Worm (Caenorhabditis elegans) whole organism, L2 larva: ENCODE results near the gene dmsr-6.

Experiments used
- C34F6.9 ChIP-seq: fragments of 150-350 bp; optimal IDR thresholded peaks from 2 replicates; lab custom pipeline; 2014; ENCODE audit warnings: missing biosample characterization, missing genetic modification characterization
- F13H6.1 ChIP-seq: sonication (generic microtip); optimal IDR thresholded peaks from 2 replicates; lab custom pipeline; 2016; ENCODE audit warnings: missing genetic modification characterization, missing compliant biosample characterization
- R02D3.7 ChIP-seq: fragments of 150-350 bp; optimal IDR thresholded peaks from 2 replicates; lab custom pipeline; 2014; ENCODE audit warnings: missing biosample characterization, missing genetic modification characterization
- Y55F3AM.14 ChIP-seq: fragments of 200-800 bp; sonication (Bioruptor generic); optimal IDR thresholded peaks from 2 replicates; lab custom pipeline; 2018; ENCODE audit warnings: mild to moderate bottlenecking, missing genetic modification characterization, missing compliant biosample characterization
- ZK546.5 ChIP-seq: sonication (generic microtip); optimal IDR thresholded peaks from 2 replicates; lab custom pipeline; 2017; ENCODE audit warnings: missing biosample characterization, missing genetic modification characterization
- alr-1 ChIP-seq: fragments of 150-350 bp; optimal IDR thresholded peaks from 2 replicates; lab custom pipeline; 2014; ENCODE audit warnings: missing biosample characterization, missing genetic modification characterization
- aly-2 ChIP-seq: fragments of 150-350 bp; optimal IDR thresholded peaks from 2 replicates; lab custom pipeline; 2014; ENCODE audit warnings: missing biosample characterization, missing genetic modification characterization
- ama-1 ChIP-seq: fragments of 150-350 bp; optimal IDR thresholded peaks from 2 replicates; lab custom pipeline; 2018; ENCODE audit warnings: inconsistent platforms
- blmp-1 ChIP-seq: sonication (generic microtip); optimal IDR thresholded peaks from 2 replicates; lab custom pipeline; 2017; ENCODE audit warnings: missing genetic modification characterization, mild to moderate bottlenecking, missing compliant biosample characterization, antibody characterized with exemption, moderate library complexity; ENCODE audit not compliant: insufficient read depth
- ceh-82 ChIP-seq: fragments of 150-350 bp; optimal IDR thresholded peaks from 2 replicates; lab custom pipeline; 2014; ENCODE audit warnings: missing biosample characterization, missing genetic modification characterization
- crh-2 ChIP-seq: sonication (generic microtip); optimal IDR thresholded peaks from 2 replicates; lab custom pipeline; 2017; ENCODE audit warnings: missing biosample characterization, missing genetic modification characterization
- dmd-4 ChIP-seq: sonication (generic microtip); optimal IDR thresholded peaks from 2 replicates; lab custom pipeline; 2017; ENCODE audit warnings: missing biosample characterization, missing genetic modification characterization
- egl-27 ChIP-seq: sonication (generic microtip); optimal IDR thresholded peaks from 3 replicates; lab custom pipeline; 2017; ENCODE audit warnings: missing biosample characterization, missing genetic modification reagents, missing genetic modification characterization
- elt-1 ChIP-seq: fragments of 150-350 bp; optimal IDR thresholded peaks from 2 replicates; lab custom pipeline; 2014; ENCODE audit warnings: missing biosample characterization, missing genetic modification characterization
- elt-3 ChIP-seq: sonication (generic microtip); optimal IDR thresholded peaks from 2 replicates; lab custom pipeline; 2017; ENCODE audit warnings: missing biosample characterization, missing genetic modification characterization
- gmeb-1 ChIP-seq: fragments of 150-350 bp; optimal IDR thresholded peaks from 2 replicates; lab custom pipeline; 2014; ENCODE audit warnings: missing biosample characterization, missing genetic modification characterization
- lin-11 ChIP-seq: fragments of 150-350 bp; sonication (generic microtip); optimal IDR thresholded peaks from 2 replicates; lab custom pipeline; 2014; ENCODE audit warnings: missing biosample characterization, missing genetic modification characterization, inconsistent platforms, mixed read lengths
- lin-39 ChIP-seq: fragments of 150-350 bp; optimal IDR thresholded peaks from 2 replicates; lab custom pipeline; 2014; ENCODE audit warnings: missing biosample characterization, missing genetic modification reagents, missing genetic modification characterization
- lsy-2 ChIP-seq, 2 experiments: fragments of 150-350 bp in 1 of 2; sonication (generic microtip) in 1 of 2; optimal IDR thresholded peaks; 2 replicates each; lab custom pipeline; 2014 to 2017; ENCODE audit warnings: missing biosample characterization in 2 of 2, missing genetic modification characterization in 2 of 2
- mab-5 ChIP-seq: fragments of 150-350 bp; optimal IDR thresholded peaks from 2 replicates; lab custom pipeline; 2014; ENCODE audit warnings: missing biosample characterization, missing genetic modification characterization
- mbf-1 ChIP-seq: sonication (generic microtip); optimal IDR thresholded peaks from 2 replicates; lab custom pipeline; 2017; ENCODE audit warnings: missing biosample characterization, missing genetic modification characterization
- mdl-1 ChIP-seq, 2 experiments: fragments of 150-350 bp in 1 of 2; sonication (generic microtip) in 1 of 2; optimal IDR thresholded peaks; 2 replicates each; lab custom pipeline; 2017; ENCODE audit warnings: missing biosample characterization in 2 of 2, missing genetic modification characterization in 2 of 2
- nhr-11 ChIP-seq: fragments of 150-350 bp; optimal IDR thresholded peaks from 2 replicates; lab custom pipeline; 2014; ENCODE audit warnings: missing biosample characterization, missing genetic modification characterization
- nhr-21 ChIP-seq: fragments of 150-350 bp; optimal IDR thresholded peaks from 2 replicates; lab custom pipeline; 2014; ENCODE audit warnings: missing biosample characterization, missing genetic modification characterization
- nhr-23 ChIP-seq: fragments of 150-350 bp; optimal IDR thresholded peaks from 2 replicates; lab custom pipeline; 2014; ENCODE audit warnings: missing biosample characterization, missing genetic modification reagents, missing genetic modification characterization
- nhr-25 ChIP-seq: fragments of 150-350 bp; sonication (generic microtip); optimal IDR thresholded peaks from 3 replicates; lab custom pipeline; 2014; ENCODE audit warnings: missing biosample characterization, missing genetic modification characterization
- nhr-6 ChIP-seq: fragments of 150-350 bp; optimal IDR thresholded peaks from 2 replicates; lab custom pipeline; 2014; ENCODE audit warnings: missing biosample characterization, missing genetic modification characterization
- nhr-77 ChIP-seq: fragments of 150-350 bp; optimal IDR thresholded peaks from 2 replicates; lab custom pipeline; 2014; ENCODE audit warnings: missing biosample characterization, missing genetic modification characterization
- peb-1 ChIP-seq: fragments of 150-350 bp; optimal IDR thresholded peaks from 2 replicates; lab custom pipeline; 2014; ENCODE audit warnings: missing biosample characterization, missing genetic modification characterization
- sem-4 ChIP-seq: fragments of 150-350 bp; optimal IDR thresholded peaks from 2 replicates; lab custom pipeline; 2014; ENCODE audit warnings: missing biosample characterization, missing genetic modification reagents, missing genetic modification characterization
- sma-3 ChIP-seq: sonication (generic microtip); optimal IDR thresholded peaks from 2 replicates; lab custom pipeline; 2016; ENCODE audit warnings: missing genetic modification reagents, missing genetic modification characterization, missing compliant biosample characterization
- sma-9 ChIP-seq, 2 experiments: fragments of 150-350 bp in 1 of 2; sonication (generic microtip) in 1 of 2; optimal IDR thresholded peaks; 2 replicates each; lab custom pipeline; 2014 to 2016; ENCODE audit warnings: missing genetic modification characterization in 2 of 2, mild to moderate bottlenecking in 1 of 2, missing biosample characterization in 1 of 2, missing compliant biosample characterization in 1 of 2, missing genetic modification reagents in 1 of 2, moderate library complexity in 1 of 2
- snpc-4 ChIP-seq: fragments of 150-350 bp; optimal IDR thresholded peaks from 2 replicates; lab custom pipeline; 2014; ENCODE audit warnings: missing biosample characterization, missing genetic modification characterization
- unc-39 ChIP-seq: fragments of 150-350 bp; optimal IDR thresholded peaks from 2 replicates; lab custom pipeline; 2014; ENCODE audit warnings: missing biosample characterization, missing genetic modification characterization
- unc-55 ChIP-seq: fragments of 150-350 bp; sonication (generic microtip); optimal IDR thresholded peaks from 3 replicates; lab custom pipeline; 2014; ENCODE audit warnings: missing biosample characterization, missing genetic modification reagents, missing genetic modification characterization
- zag-1 ChIP-seq: fragments of 150-350 bp; optimal IDR thresholded peaks from 2 replicates; lab custom pipeline; 2014; ENCODE audit warnings: missing biosample characterization, missing genetic modification characterization
- ztf-1 ChIP-seq: fragments of 200-800 bp; sonication (Bioruptor generic); conservative IDR thresholded peaks from 2 replicates; pipeline ENCODE4 v1.3.6; 2022; ENCODE audit warnings: missing genetic modification characterization, missing compliant biosample characterization
- ztf-11 ChIP-seq: sonication (generic microtip); optimal IDR thresholded peaks from 2 replicates; lab custom pipeline; 2017; ENCODE audit warnings: missing biosample characterization, missing genetic modification characterization
- ztf-4 ChIP-seq: fragments of 150-350 bp; optimal IDR thresholded peaks from 2 replicates; lab custom pipeline; 2014; ENCODE audit warnings: missing biosample characterization, missing genetic modification characterization

dmsr-6 gene

ce11 chrII:14427714-14428113, 27.7 kb upstream of the dmsr-6 start:
- TF ChIP-seq unc-39 (tag; lab: Kevin White, UChicago) (no peak), Y55F3AM.14 (GFP tag; lab: Kevin White, UChicago) (no peak), zag-1 (tag; lab: Kevin White, UChicago) (no peak), gmeb-1 (no peak), mab-5 (no peak), sma-3 (GFP tag; lab: Kevin White, UChicago) (no peak), ztf-4 (tag; lab: Kevin White, UChicago) (no peak), ZK546.5 (tag; lab: Kevin White, UChicago) (no peak), nhr-6 (tag; lab: Kevin White, UChicago) (no peak), aly-2 (tag; lab: Kevin White, UChicago) (no peak), sem-4 (tag; lab: Kevin White, UChicago) (no peak), elt-1 (tag; lab: Kevin White, UChicago) (no peak)
- TF ChIP-seq, all 48 proteins: peak for 0

ce11 chrII:14428834-14429233, 26.6 kb upstream of the dmsr-6 start:
- TF ChIP-seq blmp-1 (tag; lab: Kevin White, UChicago) (no peak), ztf-1 (GFP tag; lab: Robert Waterston, UW) (no peak), mbf-1 (no peak), nhr-23 (tag; lab: Kevin White, UChicago) (no peak), ama-1 (no peak), ceh-82 (no peak), Y55F3AM.14 (GFP tag; lab: Kevin White, UChicago) (no peak), dmd-4 (tag; lab: Kevin White, UChicago) (no peak), mdl-1 (tag; optimal IDR thresholded peaks at IDR 0.05; lab: Kevin White, UChicago) (no peak), nhr-6 (tag; lab: Kevin White, UChicago) (no peak), C34F6.9 (tag; lab: Kevin White, UChicago) (no peak)

DNA sequence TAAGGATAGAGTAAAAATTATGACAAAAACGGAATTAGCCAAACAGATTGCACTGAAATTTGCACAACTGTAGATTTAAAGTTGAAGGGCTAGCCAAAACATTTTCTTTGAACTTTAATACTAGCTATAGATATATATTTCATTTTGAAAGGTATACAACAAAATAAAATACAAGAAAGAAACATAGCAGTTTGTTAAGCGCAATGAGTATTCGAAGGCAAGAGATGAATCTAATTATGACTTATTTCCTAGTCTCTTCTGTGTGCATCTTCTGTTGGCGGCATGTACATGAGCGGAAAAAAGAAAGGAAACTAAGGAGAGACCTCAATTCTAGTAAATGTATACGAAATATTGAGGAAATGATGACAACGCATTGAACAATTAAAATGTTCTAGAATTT, 23.3 kb upstream of the dmsr-6 start:
- TF ChIP-seq elt-1 (tag; lab: Kevin White, UChicago) (no peak), mbf-1 (no peak), blmp-1 (tag; lab: Kevin White, UChicago) (no peak), nhr-21 (tag; lab: Kevin White, UChicago) (no peak), ZK546.5 (tag; lab: Kevin White, UChicago) (no peak), ceh-82 (no peak), sma-3 (GFP tag; lab: Kevin White, UChicago) (no peak), sma-9 (GFP tag; optimal IDR thresholded peaks at IDR 0.05; lab: Kevin White, UChicago) (no peak), sma-9 (tag; optimal IDR thresholded peaks at IDR 0.05; lab: Kevin White, UChicago) (no peak), nhr-25 (tag; lab: Kevin White, UChicago) (no peak), alr-1 (tag; lab: Kevin White, UChicago) (no peak)

DNA sequence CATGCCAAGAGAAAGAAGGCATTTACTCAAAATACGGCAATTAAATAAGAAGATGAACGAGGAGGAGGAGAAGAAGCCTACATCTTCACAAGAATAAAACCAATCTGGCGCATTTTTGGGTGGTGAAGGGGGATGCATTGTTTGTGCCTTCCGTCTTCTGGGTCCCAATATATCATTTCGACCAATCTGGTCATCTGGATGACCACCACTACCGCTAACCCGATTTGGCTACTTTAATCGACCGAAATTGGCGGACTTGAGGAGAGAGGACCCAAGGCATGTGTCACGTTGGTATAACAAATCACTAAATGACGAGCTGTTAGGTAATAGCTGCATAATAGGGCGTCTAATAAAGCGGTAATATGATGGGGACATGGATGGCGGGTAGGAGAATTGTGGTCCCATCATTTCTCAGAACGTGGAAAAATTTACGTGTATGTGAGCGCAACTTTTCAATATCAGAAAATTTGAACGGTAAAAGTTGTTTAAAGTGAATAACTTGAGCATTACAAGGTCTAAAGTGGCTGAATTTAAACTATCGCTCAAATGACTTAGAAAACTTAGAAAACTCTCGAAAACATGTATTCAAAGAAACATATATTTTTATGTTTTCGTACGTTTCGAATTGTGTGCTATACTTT, 21.6 kb upstream of the dmsr-6 start:
- TF ChIP-seq lin-11 (no peak), ceh-82 (no peak), unc-39 (tag; lab: Kevin White, UChicago) (no peak)

ce11 chrII:14437116-14437515, 18.3 kb upstream of the dmsr-6 start:
- TF ChIP-seq elt-1 (tag; lab: Kevin White, UChicago) (no peak), peb-1 (tag; lab: Kevin White, UChicago) (no peak), ztf-11 (tag; lab: Kevin White, UChicago) (no peak)

DNA sequence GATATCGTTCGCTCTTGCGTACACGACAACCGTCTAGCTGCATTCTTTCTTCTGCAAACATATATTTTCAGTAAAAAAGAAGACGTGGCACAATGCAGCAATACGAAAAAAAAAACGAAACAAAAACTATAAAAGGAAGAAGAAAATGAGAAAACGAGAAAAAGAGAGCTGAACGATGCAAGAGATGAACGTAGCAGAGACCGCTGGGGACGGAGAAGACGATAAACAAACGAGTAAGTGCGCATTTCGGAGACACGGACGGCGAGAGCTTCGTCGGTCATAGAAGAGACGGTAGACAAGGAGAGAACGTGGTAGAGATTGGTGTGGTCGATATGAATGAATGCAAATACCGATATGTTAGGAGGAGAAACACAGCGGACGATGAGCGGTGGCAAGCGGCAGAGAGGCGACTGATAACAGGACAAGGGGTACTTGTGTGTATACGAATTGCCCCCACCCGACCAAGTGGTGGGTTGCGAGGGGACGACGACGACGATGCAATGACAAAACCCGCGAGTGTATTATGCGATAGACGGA, 17.4 kb upstream of the dmsr-6 start, which contains the start of gene K04B12.2:
K04B12.2 (minus strand) TSS at position 51 of the 537 bp plus-strand sequence.
- TF ChIP-seq unc-55 (GFP tag; lab: Kevin White, UChicago) (peak; percentile 75), alr-1 (tag; lab: Kevin White, UChicago) (no peak), nhr-77 (tag; lab: Kevin White, UChicago) (peak; percentile 3), ztf-11 (tag; lab: Kevin White, UChicago) (no peak), gmeb-1 (peak; percentile 71), egl-27 (peak; percentile 36), ztf-1 (GFP tag; lab: Robert Waterston, UW) (no peak), nhr-6 (tag; lab: Kevin White, UChicago) (no peak), elt-3 (tag; lab: Kevin White, UChicago) (no peak), nhr-21 (tag; lab: Kevin White, UChicago) (peak; percentile 34), lin-39 (tag; lab: Kevin White, UChicago) (no peak), ama-1 (no peak), crh-2 (tag; lab: Kevin White, UChicago) (peak; percentile 85), snpc-4 (no peak), sem-4 (tag; lab: Kevin White, UChicago) (no peak), lsy-2 (tag; optimal IDR thresholded peaks at IDR 0.05; lab: Kevin White, UChicago) (peak in 1 of 2 experiments; percentile 64), nhr-11 (tag; lab: Kevin White, UChicago) (no peak), ceh-82 (no peak), zag-1 (tag; lab: Kevin White, UChicago) (no peak), F13H6.1 (tag; lab: Kevin White, UChicago) (peak; percentile 80), elt-1 (tag; lab: Kevin White, UChicago) (no peak), mbf-1 (no peak), R02D3.7 (tag; lab: Kevin White, UChicago) (no peak), ZK546.5 (tag; lab: Kevin White, UChicago) (no peak), peb-1 (tag; lab: Kevin White, UChicago) (no peak)
